Worm (Caenorhabditis elegans) whole organism, L3 larva: ENCODE results near the gene gap-1.

Experiments
- ama-1 ChIP-seq: fragments of 150-350 bp; optimal IDR thresholded peaks from 2 replicates; lab custom pipeline; 2018
- ceh-16 ChIP-seq: sonication (generic microtip); optimal IDR thresholded peaks from 2 replicates; lab custom pipeline; 2017; ENCODE audit warnings: missing biosample characterization, missing genetic modification characterization
- egl-5 ChIP-seq: fragments of 150-350 bp; optimal IDR thresholded peaks from 2 replicates; lab custom pipeline; 2017; ENCODE audit warnings: missing biosample characterization, missing genetic modification reagents, missing genetic modification characterization, inconsistent platforms
- nfya-1 ChIP-seq: sonication (generic microtip); optimal IDR thresholded peaks from 2 replicates; lab custom pipeline; 2017; ENCODE audit warnings: missing genetic modification characterization, mild to moderate bottlenecking, missing compliant biosample characterization, antibody characterized with exemption, moderate library complexity; ENCODE audit not compliant: insufficient read depth
- nhr-237 ChIP-seq: fragments of 150-350 bp; optimal IDR thresholded peaks from 2 replicates; lab custom pipeline; 2014; ENCODE audit warnings: missing biosample characterization, missing genetic modification characterization
- snpc-4 ChIP-seq: fragments of 150-350 bp; optimal IDR thresholded peaks from 2 replicates; lab custom pipeline; 2014; ENCODE audit warnings: missing biosample characterization, missing genetic modification characterization
- tbx-2 ChIP-seq: sonication (generic microtip); optimal IDR thresholded peaks from 2 replicates; lab custom pipeline; 2016; ENCODE audit warnings: mild to moderate bottlenecking, missing genetic modification characterization, missing compliant biosample characterization
- unc-62 ChIP-seq: fragments of 150-350 bp; sonication (generic microtip); optimal IDR thresholded peaks from 4 replicates; lab custom pipeline; 2014; ENCODE audit warnings: missing biosample characterization, missing genetic modification reagents, missing genetic modification characterization

- no peak for TF ChIP-seq egl-5
- no peak for TF ChIP-seq unc-62
- TF ChIP-seq ceh-16, result no peak
- no peak for TF ChIP-seq nhr-237 (tag; lab: Kevin White, UChicago)
- TF ChIP-seq snpc-4, result no peak
- no peak for TF ChIP-seq ama-1 (lab: Kevin White, UChicago)
- TF ChIP-seq tbx-2 (tag; lab: Kevin White, UChicago), result no peak
- no peak for TF ChIP-seq nfya-1
Measured at ce11 chrX:2214454-2214853, 22.1 kb downstream of the gap-1 start.
